Worm (Caenorhabditis elegans): ENCODE data around the gene unc-3.
A peak's percentile ranks its signal among the peaks of the same experiment; 100 is the strongest.

unc-3 gene

ce11 chrX:14745218-14745617 is 28.1 kb upstream of the unc-3 start:
- TF ChIP-seq sem-4 (tag; optimal IDR thresholded peaks at IDR 0.05) (no peak), alr-1 (tag; optimal IDR thresholded peaks at IDR 0.05) (no peak), skn-1 (tag; optimal IDR thresholded peaks at IDR 0.05) (no peak), lsy-2 (tag; optimal IDR thresholded peaks at IDR 0.05) (no peak), ztf-4 (tag; optimal IDR thresholded peaks at IDR 0.05) (no peak), nhr-11 (tag; optimal IDR thresholded peaks at IDR 0.05) (no peak), fos-1 (tag; optimal IDR thresholded peaks at IDR 0.05) (no peak), nhr-25 (tag; optimal IDR thresholded peaks at IDR 0.05) (no peak), lin-13 (GFP tag; optimal IDR thresholded peaks at IDR 0.05) (no peak), aly-2 (tag; optimal IDR thresholded peaks at IDR 0.05) (no peak), F13H6.1 (tag; optimal IDR thresholded peaks at IDR 0.05) (no peak), nhr-21 (tag; optimal IDR thresholded peaks at IDR 0.05) (no peak), R02D3.7 (tag; optimal IDR thresholded peaks at IDR 0.05) (no peak), snpc-4 (tag; optimal IDR thresholded peaks at IDR 0.05) (no peak), elt-1 (tag; optimal IDR thresholded peaks at IDR 0.05) (no peak), mab-5 (tag; optimal IDR thresholded peaks at IDR 0.05) (no peak), ceh-16 (tag; optimal IDR thresholded peaks at IDR 0.05) (no peak), zag-1 (tag; optimal IDR thresholded peaks at IDR 0.05) (no peak)

DNA sequence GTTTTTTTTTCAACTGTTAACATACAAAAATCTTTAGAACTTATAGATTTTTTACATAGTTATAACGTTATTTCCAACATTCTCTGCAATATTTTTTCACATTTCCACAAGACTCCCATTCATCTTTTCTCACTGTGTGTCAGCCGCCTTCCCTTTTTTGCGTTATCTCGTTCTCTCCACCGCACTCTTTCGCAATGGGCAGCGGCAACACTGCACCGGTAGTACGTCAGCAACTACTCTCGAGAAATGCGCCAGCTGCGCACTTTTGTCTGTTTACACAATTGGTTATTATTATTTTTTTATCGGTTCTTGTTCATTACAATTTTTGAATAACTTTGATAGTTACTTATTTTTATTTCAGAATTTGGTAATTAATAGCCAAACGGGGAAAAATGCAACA is 26.4 kb upstream of the unc-3 start, which contains the start of gene C05G5.2:
Gene C05G5.2, plus strand, starts transcription at position 356 of the 400 bp plus-strand sequence.
- TF ChIP-seq mab-5 (tag; optimal IDR thresholded peaks at IDR 0.05): peak; percentile 67
- no peak for TF ChIP-seq nhr-77 (tag; optimal IDR thresholded peaks at IDR 0.05)
- TF ChIP-seq unc-55 (GFP tag; optimal IDR thresholded peaks at IDR 0.05): peak; percentile 96
- TF ChIP-seq zag-1 (tag; optimal IDR thresholded peaks at IDR 0.05): peak; percentile 84
- peak; percentile 26 for TF ChIP-seq Y55F3AM.14 (GFP tag; optimal IDR thresholded peaks at IDR 0.05)
- peak; percentile 91 for TF ChIP-seq nhr-25 (tag; optimal IDR thresholded peaks at IDR 0.05)
- peak; percentile 95 for TF ChIP-seq crh-2 (tag; optimal IDR thresholded peaks at IDR 0.05)
- TF ChIP-seq C34F6.9 (tag; optimal IDR thresholded peaks at IDR 0.05): peak; percentile 89
- peak; percentile 46 for TF ChIP-seq ceh-16 (tag; optimal IDR thresholded peaks at IDR 0.05)
- TF ChIP-seq alr-1 (tag; optimal IDR thresholded peaks at IDR 0.05): no peak
- peak; percentile 82 for TF ChIP-seq sem-4 (tag; optimal IDR thresholded peaks at IDR 0.05)
- TF ChIP-seq lin-13 (GFP tag; optimal IDR thresholded peaks at IDR 0.05): peak; percentile 82
- TF ChIP-seq elt-3 (tag; optimal IDR thresholded peaks at IDR 0.05): no peak
- TF ChIP-seq F13H6.1 (tag; optimal IDR thresholded peaks at IDR 0.05): peak; percentile 89
- TF ChIP-seq mdl-1 (tag; optimal IDR thresholded peaks at IDR 0.05): peak in 1 of 2 experiments; percentile 81
- TF ChIP-seq sma-3 (GFP tag; optimal IDR thresholded peaks at IDR 0.05): peak; percentile 89
- TF ChIP-seq lsy-2 (tag; optimal IDR thresholded peaks at IDR 0.05): peak; percentile 73 to 92
- peak; percentile 59 for TF ChIP-seq blmp-1 (tag; optimal IDR thresholded peaks at IDR 0.05; ENCODE audit: insufficient read depth)
- peak; percentile 80 for TF ChIP-seq snpc-4 (tag; optimal IDR thresholded peaks at IDR 0.05)
- peak; percentile 57 for TF ChIP-seq ztf-4 (tag; optimal IDR thresholded peaks at IDR 0.05)
- TF ChIP-seq sma-9 (GFP tag; optimal IDR thresholded peaks at IDR 0.05): peak; percentile 93
- TF ChIP-seq sma-9 (tag; optimal IDR thresholded peaks at IDR 0.05): no peak
- peak; percentile 75 for TF ChIP-seq gmeb-1 (tag; optimal IDR thresholded peaks at IDR 0.05)
- TF ChIP-seq mbf-1 (tag; optimal IDR thresholded peaks at IDR 0.05): no peak
- peak; percentile 77 for TF ChIP-seq lin-11 (tag; optimal IDR thresholded peaks at IDR 0.05)
- peak; percentile 85 for TF ChIP-seq nhr-21 (tag; optimal IDR thresholded peaks at IDR 0.05)
- peak; percentile 90 for TF ChIP-seq nhr-129 (tag; optimal IDR thresholded peaks at IDR 0.05)
- peak; percentile 5 for TF ChIP-seq ztf-11 (tag; optimal IDR thresholded peaks at IDR 0.05)
- peak; percentile 18 for TF ChIP-seq ceh-82 (tag; optimal IDR thresholded peaks at IDR 0.05)
- peak; percentile 98 for TF ChIP-seq fos-1 (tag; optimal IDR thresholded peaks at IDR 0.05)
- TF ChIP-seq nhr-6 (tag; optimal IDR thresholded peaks at IDR 0.05): peak; percentile 66
- TF ChIP-seq nhr-12 (tag; optimal IDR thresholded peaks at IDR 0.05): no peak
- TF ChIP-seq nhr-23 (tag; optimal IDR thresholded peaks at IDR 0.05): no peak
- TF ChIP-seq lin-39 (tag; optimal IDR thresholded peaks at IDR 0.05): no peak
- no peak for TF ChIP-seq ama-1 (optimal IDR thresholded peaks at IDR 0.05)
- no peak for TF ChIP-seq ZK546.5 (tag; optimal IDR thresholded peaks at IDR 0.05)
- TF ChIP-seq skn-1 (tag; optimal IDR thresholded peaks at IDR 0.05): peak; percentile 45
- TF ChIP-seq egl-27 (tag; optimal IDR thresholded peaks at IDR 0.05): peak; percentile 82

DNA sequence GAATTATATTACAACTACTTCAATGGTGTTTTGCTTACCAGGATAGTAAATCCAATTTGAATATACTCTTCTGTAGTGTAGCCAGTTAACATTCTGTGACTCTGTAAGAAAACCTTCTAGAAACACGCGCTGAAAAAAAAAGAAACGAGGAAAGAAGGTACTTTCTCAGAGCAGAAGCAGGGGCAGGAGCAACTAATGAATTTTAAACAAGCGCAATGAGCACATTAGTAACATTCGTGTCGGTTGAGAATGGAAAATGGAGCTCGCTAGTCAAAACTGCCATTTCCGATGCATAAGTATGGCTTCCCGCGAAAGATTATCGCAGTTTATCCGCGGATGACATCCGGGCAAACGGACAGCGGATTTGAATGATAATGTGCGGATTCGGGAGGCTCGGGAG is 21.4 kb upstream of the unc-3 start, which contains the start of gene C05G5.3:
Gene C05G5.3, minus strand, starts transcription at position 101 of the 400 bp plus-strand sequence.
- no peak for TF ChIP-seq elt-1 (tag; optimal IDR thresholded peaks at IDR 0.05)
- no peak for TF ChIP-seq mbf-1 (tag; optimal IDR thresholded peaks at IDR 0.05)
- TF ChIP-seq crh-2 (tag; optimal IDR thresholded peaks at IDR 0.05): no peak
- TF ChIP-seq nhr-237 (tag; optimal IDR thresholded peaks at IDR 0.05): no peak
- no peak for TF ChIP-seq snpc-4 (tag; optimal IDR thresholded peaks at IDR 0.05)
- TF ChIP-seq nhr-23 (tag; optimal IDR thresholded peaks at IDR 0.05): no peak
- TF ChIP-seq ztf-4 (tag; optimal IDR thresholded peaks at IDR 0.05): no peak
- no peak for TF ChIP-seq ama-1 (optimal IDR thresholded peaks at IDR 0.05)
- TF ChIP-seq nhr-6 (tag; optimal IDR thresholded peaks at IDR 0.05): no peak
- no peak for TF ChIP-seq mdl-1 (tag; optimal IDR thresholded peaks at IDR 0.05)
- no peak for TF ChIP-seq mab-5 (tag; optimal IDR thresholded peaks at IDR 0.05)
